Worm (Caenorhabditis elegans) whole organism, late embryonic: ENCODE results near the gene F55B11.5.

Experiments
- C08G9.2 ChIP-seq: sonication (generic microtip); optimal IDR thresholded peaks from 2 replicates; lab custom pipeline; 2016; ENCODE audit warnings: mild to moderate bottlenecking, missing genetic modification characterization, moderate library complexity, missing compliant biosample characterization
- C38D4.7 ChIP-seq: fragments of 200-800 bp; sonication (Bioruptor generic); optimal IDR thresholded peaks from 2 replicates; lab custom pipeline; 2018; ENCODE audit warnings: mild to moderate bottlenecking, missing genetic modification characterization, moderate library complexity, missing compliant biosample characterization
- F13H6.1 ChIP-seq: sonication (generic microtip); optimal IDR thresholded peaks from 2 replicates; lab custom pipeline; 2016; ENCODE audit warnings: missing genetic modification characterization, missing compliant biosample characterization
- K02D7.2 ChIP-seq: sonication (generic microtip); optimal IDR thresholded peaks from 2 replicates; lab custom pipeline; 2017; ENCODE audit warnings: mild to moderate bottlenecking, missing genetic modification characterization, missing compliant biosample characterization
- ceh-14 ChIP-seq: sonication (generic microtip); optimal IDR thresholded peaks from 2 replicates; lab custom pipeline; 2016; ENCODE audit warnings: missing genotype, missing genetic modification characterization, missing compliant biosample characterization
- ceh-19 ChIP-seq: fragments of 200-800 bp; sonication (Bioruptor generic); optimal IDR thresholded peaks from 2 replicates; lab custom pipeline; 2018; ENCODE audit warnings: mild to moderate bottlenecking, missing genetic modification characterization, missing compliant biosample characterization
- ceh-2 ChIP-seq: sonication (generic microtip); optimal IDR thresholded peaks from 2 replicates; lab custom pipeline; 2016; ENCODE audit warnings: missing genotype, missing genetic modification characterization, missing compliant biosample characterization
- ceh-22 ChIP-seq: sonication (generic microtip); optimal IDR thresholded peaks from 2 replicates; lab custom pipeline; 2017; ENCODE audit warnings: missing biosample characterization, missing genetic modification characterization
- ceh-24 ChIP-seq: sonication (generic microtip); optimal IDR thresholded peaks from 2 replicates; lab custom pipeline; 2016; ENCODE audit warnings: mild to moderate bottlenecking, missing genetic modification characterization, missing compliant biosample characterization
- ceh-31 ChIP-seq: sonication (generic microtip); optimal IDR thresholded peaks from 2 replicates; lab custom pipeline; 2016; ENCODE audit warnings: missing genetic modification characterization, missing compliant biosample characterization
- ceh-6 ChIP-seq: fragments of 200-800 bp; sonication (Bioruptor generic); optimal IDR thresholded peaks from 2 replicates; lab custom pipeline; 2018; ENCODE audit warnings: mild to moderate bottlenecking, missing genetic modification characterization, missing compliant biosample characterization
- ceh-9 ChIP-seq: sonication (generic microtip); optimal IDR thresholded peaks from 2 replicates; lab custom pipeline; 2016; ENCODE audit warnings: mild to moderate bottlenecking, missing genetic modification characterization, inconsistent platforms, missing compliant biosample characterization
- che-1 ChIP-seq: sonication (generic microtip); optimal IDR thresholded peaks from 2 replicates; lab custom pipeline; 2016; ENCODE audit warnings: mild to moderate bottlenecking, missing genetic modification characterization, missing compliant biosample characterization
- dve-1 ChIP-seq: sonication (generic microtip); optimal IDR thresholded peaks from 2 replicates; lab custom pipeline; 2017; ENCODE audit warnings: antibody characterized with exemption, mild to moderate bottlenecking, missing genetic modification characterization, missing compliant biosample characterization
- elt-2 ChIP-seq: sonication (generic microtip); optimal IDR thresholded peaks from 2 replicates; lab custom pipeline; 2016; ENCODE audit warnings: missing genetic modification reagents, missing genetic modification characterization, missing compliant biosample characterization
- elt-4 ChIP-seq: sonication (generic microtip); optimal IDR thresholded peaks from 2 replicates; lab custom pipeline; 2016; ENCODE audit warnings: missing genetic modification characterization, missing compliant biosample characterization
- eyg-1 ChIP-seq: sonication (generic microtip); optimal IDR thresholded peaks from 2 replicates; lab custom pipeline; 2016; ENCODE audit warnings: missing genotype, missing genetic modification characterization, missing compliant biosample characterization
- fax-1 ChIP-seq: sonication (generic microtip); optimal IDR thresholded peaks from 2 replicates; lab custom pipeline; 2016; ENCODE audit warnings: missing genotype, missing genetic modification characterization, missing compliant biosample characterization
- fkh-6 ChIP-seq: sonication (generic microtip); optimal IDR thresholded peaks from 2 replicates; lab custom pipeline; 2016; ENCODE audit warnings: missing genetic modification characterization, missing compliant biosample characterization
- gmeb-2 ChIP-seq: sonication (generic microtip); optimal IDR thresholded peaks from 2 replicates; lab custom pipeline; 2016; ENCODE audit warnings: missing genetic modification characterization, inconsistent platforms, missing compliant biosample characterization
- hlh-30 ChIP-seq: sonication (generic microtip); optimal IDR thresholded peaks from 2 replicates; lab custom pipeline; 2017; ENCODE audit warnings: antibody characterized with exemption, missing genetic modification characterization, missing compliant biosample characterization; ENCODE audit not compliant: insufficient read depth
- hlh-6 ChIP-seq: sonication (generic microtip); optimal IDR thresholded peaks from 2 replicates; lab custom pipeline; 2016; ENCODE audit warnings: missing genotype, missing genetic modification characterization, missing compliant biosample characterization
- lim-6 ChIP-seq: sonication (generic microtip); optimal IDR thresholded peaks from 2 replicates; lab custom pipeline; 2016; ENCODE audit warnings: missing genetic modification characterization, missing compliant biosample characterization
- lin-11 ChIP-seq: fragments of 200-800 bp; sonication (Bioruptor generic); optimal IDR thresholded peaks from 2 replicates; lab custom pipeline; 2018; ENCODE audit warnings: mild to moderate bottlenecking, missing genetic modification characterization, missing compliant biosample characterization
- nfya-1 ChIP-seq: sonication (generic microtip); optimal IDR thresholded peaks from 2 replicates; lab custom pipeline; 2017; ENCODE audit warnings: missing genetic modification characterization, mild to moderate bottlenecking, missing compliant biosample characterization, antibody characterized with exemption, moderate library complexity
- nhr-11 ChIP-seq: fragments of 150-350 bp; optimal IDR thresholded peaks from 2 replicates; lab custom pipeline; 2014; ENCODE audit warnings: missing biosample characterization, missing genetic modification characterization
- npax-4 ChIP-seq: sonication (generic microtip); optimal IDR thresholded peaks from 2 replicates; lab custom pipeline; 2016; ENCODE audit warnings: missing genetic modification characterization, missing compliant biosample characterization
- odd-2 ChIP-seq: sonication (generic microtip); optimal IDR thresholded peaks from 2 replicates; lab custom pipeline; 2017; ENCODE audit warnings: antibody characterized with exemption, mild to moderate bottlenecking, missing genetic modification characterization, missing compliant biosample characterization
- pat-9 ChIP-seq: fragments of 200-800 bp; sonication (Bioruptor generic); optimal IDR thresholded peaks from 2 replicates; lab custom pipeline; 2018; ENCODE audit warnings: mild to moderate bottlenecking, missing genetic modification characterization, moderate library complexity, missing compliant biosample characterization
- pha-2 ChIP-seq: sonication (generic microtip); optimal IDR thresholded peaks from 2 replicates; lab custom pipeline; 2017; ENCODE audit warnings: mild to moderate bottlenecking, missing genetic modification characterization, missing compliant biosample characterization
- pha-4 ChIP-seq: fragments of 150-350 bp; optimal IDR thresholded peaks from 2 replicates; lab custom pipeline; 2018; ENCODE audit warnings: missing biosample characterization, missing genetic modification reagents, missing genetic modification characterization
- pros-1 ChIP-seq: fragments of 150-350 bp; optimal IDR thresholded peaks from 2 replicates; lab custom pipeline; 2014; ENCODE audit warnings: missing biosample characterization, missing genetic modification reagents, missing genetic modification characterization
- ref-2 ChIP-seq: sonication (generic microtip); optimal IDR thresholded peaks from 2 replicates; lab custom pipeline; 2016; ENCODE audit warnings: missing genetic modification characterization, missing compliant biosample characterization
- sdc-2 ChIP-seq: sonication (generic microtip); optimal IDR thresholded peaks from 2 replicates; lab custom pipeline; 2016; ENCODE audit warnings: missing genotype, missing genetic modification characterization, missing compliant biosample characterization
- sox-2 ChIP-seq: fragments of 200-800 bp; sonication (Bioruptor generic); IDR thresholded peaks from 2 replicates; pipeline ENCODE4 v1.3.6; 2022; ENCODE audit warnings: missing genetic modification reagents, missing genetic modification characterization, missing compliant biosample characterization
- tbx-7 ChIP-seq: sonication (generic microtip); optimal IDR thresholded peaks from 2 replicates; lab custom pipeline; 2016; ENCODE audit warnings: missing genotype, missing genetic modification characterization, missing compliant biosample characterization
- ztf-16 ChIP-seq: sonication (generic microtip); optimal IDR thresholded peaks from 2 replicates; lab custom pipeline; 2017; ENCODE audit warnings: missing genetic modification characterization, missing compliant biosample characterization

Gene F55B11.5

ce11 chrIV:14385140-14385539, 42.4 kb upstream of the F55B11.5 start:
- no peak for TF ChIP-seq odd-2 (tag; lab: Kevin White, UChicago)
- no peak for TF ChIP-seq ceh-6 (GFP tag; lab: Kevin White, UChicago)
- TF ChIP-seq pha-4 (tag; lab: Kevin White, UChicago), result no peak
- TF ChIP-seq pros-1 (tag; lab: Kevin White, UChicago), result no peak
- no peak for TF ChIP-seq elt-2 (tag; lab: Kevin White, UChicago)
- no peak for TF ChIP-seq nfya-1 (tag; lab: Kevin White, UChicago)
- TF ChIP-seq npax-4 (tag; lab: Kevin White, UChicago), result no peak
- TF ChIP-seq ceh-14 (tag; lab: Kevin White, UChicago), result no peak
- TF ChIP-seq pha-2 (tag; lab: Kevin White, UChicago), result no peak
- no peak for TF ChIP-seq lim-6 (tag; lab: Kevin White, UChicago)
- TF ChIP-seq ceh-19, result no peak
- no peak for TF ChIP-seq ztf-16 (tag; lab: Kevin White, UChicago)
- TF ChIP-seq hlh-6 (tag; lab: Kevin White, UChicago), result no peak

- TF ChIP-seq gmeb-2 (tag; lab: Kevin White, UChicago) (no peak), eyg-1 (no peak), lin-11 (tag; lab: Kevin White, UChicago) (no peak), che-1 (tag; lab: Kevin White, UChicago) (no peak), C08G9.2 (no peak), ceh-2 (tag; lab: Kevin White, UChicago) (no peak), ceh-14 (tag; lab: Kevin White, UChicago) (no peak), ceh-22 (tag; lab: Kevin White, UChicago) (no peak), F13H6.1 (tag; lab: Kevin White, UChicago) (no peak), sox-2 (GFP tag; lab: Robert Waterston, UW) (no peak), K02D7.2 (tag; lab: Kevin White, UChicago) (no peak), fkh-6 (tag; lab: Kevin White, UChicago) (no peak), nhr-11 (tag; lab: Kevin White, UChicago) (no peak), pat-9 (no peak), sdc-2 (tag; lab: Kevin White, UChicago) (no peak), ref-2 (tag; lab: Kevin White, UChicago) (no peak), ceh-31 (tag; lab: Kevin White, UChicago) (no peak), C38D4.7 (GFP tag; lab: Kevin White, UChicago) (no peak)
Observed at ce11 chrIV:14387766-14388553, 39.5 kb upstream of the F55B11.5 start.

- TF ChIP-seq ceh-24 (tag; lab: Kevin White, UChicago) (no peak), sox-2 (GFP tag; lab: Robert Waterston, UW) (no peak), lin-11 (tag; lab: Kevin White, UChicago) (no peak), ref-2 (tag; lab: Kevin White, UChicago) (no peak), ceh-6 (GFP tag; lab: Kevin White, UChicago) (no peak), pros-1 (tag; lab: Kevin White, UChicago) (no peak), dve-1 (no peak), nfya-1 (tag; lab: Kevin White, UChicago) (no peak), fax-1 (tag; lab: Kevin White, UChicago) (no peak), npax-4 (tag; lab: Kevin White, UChicago) (no peak), elt-4 (tag; lab: Kevin White, UChicago) (no peak), ceh-9 (tag; lab: Kevin White, UChicago) (no peak), hlh-30 (tag; lab: Kevin White, UChicago) (no peak), ceh-31 (tag; lab: Kevin White, UChicago) (no peak), tbx-7 (tag; lab: Kevin White, UChicago) (no peak), ztf-16 (tag; lab: Kevin White, UChicago) (no peak), ceh-22 (tag; lab: Kevin White, UChicago) (no peak)
Observed at ce11 chrIV:14389070-14389469, 38.4 kb upstream of the F55B11.5 start.
